Worm (Caenorhabditis elegans) whole organism, mixed stage, embryonic: ENCODE data around the gene srh-216.

ENCODE experiments used
- M03D4.4 ChIP-seq: sonication (generic microtip); optimal IDR thresholded peaks from 2 replicates; lab custom pipeline; 2017; ENCODE audit warnings: mild to moderate bottlenecking, missing genetic modification characterization, missing compliant biosample characterization
- bed-3 ChIP-seq: fragments of 200-800 bp; sonication (Bioruptor generic); optimal IDR thresholded peaks from 3 replicates; lab custom pipeline; 2018; ENCODE audit warnings: mild to moderate bottlenecking, missing genetic modification characterization, moderate library complexity, missing compliant biosample characterization
- blmp-1 ChIP-seq: fragments of 150-350 bp; optimal IDR thresholded peaks from 2 replicates; lab custom pipeline; 2014; ENCODE audit warnings: missing biosample characterization, missing genetic modification characterization
- ceh-39 ChIP-seq: fragments of 150-350 bp; optimal IDR thresholded peaks from 2 replicates; lab custom pipeline; 2014; ENCODE audit warnings: missing biosample characterization, missing genetic modification characterization
- ceh-43 ChIP-seq: fragments of 200-800 bp; sonication (Bioruptor generic); optimal IDR thresholded peaks from 2 replicates; lab custom pipeline; 2018; ENCODE audit warnings: mild to moderate bottlenecking, missing genetic modification characterization, moderate library complexity, missing compliant biosample characterization
- ceh-83 ChIP-seq: fragments of 200-800 bp; sonication (Bioruptor generic); optimal IDR thresholded peaks from 2 replicates; lab custom pipeline; 2018; ENCODE audit warnings: mild to moderate bottlenecking, missing genetic modification characterization, missing compliant biosample characterization
- ces-1 ChIP-seq: fragments of 150-350 bp; optimal IDR thresholded peaks from 2 replicates; lab custom pipeline; 2014; ENCODE audit warnings: missing biosample characterization, missing genetic modification reagents, missing genetic modification characterization
- cnd-1 ChIP-seq: fragments of 200-800 bp; sonication (Bioruptor generic); optimal IDR thresholded peaks from 2 replicates; lab custom pipeline; 2018; ENCODE audit warnings: mild to moderate bottlenecking, missing genetic modification characterization, missing compliant biosample characterization
- elt-1 ChIP-seq: sonication (generic microtip); optimal IDR thresholded peaks from 2 replicates; lab custom pipeline; 2017; ENCODE audit warnings: missing genetic modification characterization, mild to moderate bottlenecking, missing compliant biosample characterization, antibody characterized with exemption, moderate library complexity, borderline replicate concordance; ENCODE audit not compliant: insufficient read depth
- elt-3 ChIP-seq: fragments of 150-350 bp; optimal IDR thresholded peaks from 2 replicates; lab custom pipeline; 2014; ENCODE audit warnings: missing biosample characterization, missing genetic modification characterization
- ham-2 ChIP-seq: fragments of 200-800 bp; sonication (Bioruptor generic); optimal IDR thresholded peaks from 2 replicates; lab custom pipeline; 2018; ENCODE audit warnings: mild to moderate bottlenecking, missing genetic modification characterization, missing compliant biosample characterization
- hlh-1 ChIP-seq: fragments of 150-350 bp; optimal IDR thresholded peaks from 2 replicates; lab custom pipeline; 2014; ENCODE audit warnings: missing biosample characterization, missing genetic modification reagents, missing genetic modification characterization
- lin-13 ChIP-seq: fragments of 150-350 bp; optimal IDR thresholded peaks from 2 replicates; lab custom pipeline; 2014; ENCODE audit warnings: missing biosample characterization, missing genetic modification characterization
- lin-32 ChIP-seq: fragments of 200-800 bp; sonication (Bioruptor generic); optimal IDR thresholded peaks from 2 replicates; lab custom pipeline; 2018; ENCODE audit warnings: mild to moderate bottlenecking, missing genetic modification characterization, missing compliant biosample characterization
- mep-1 ChIP-seq: fragments of 150-350 bp; optimal IDR thresholded peaks from 2 replicates; lab custom pipeline; 2017; ENCODE audit warnings: missing biosample characterization, missing genetic modification reagents, missing genetic modification characterization, inconsistent platforms
- mls-2 ChIP-seq: sonication (generic microtip); optimal IDR thresholded peaks from 2 replicates; lab custom pipeline; 2016; ENCODE audit warnings: mild to moderate bottlenecking, missing genetic modification characterization, moderate library complexity, missing compliant biosample characterization
- nhr-12 ChIP-seq: fragments of 150-350 bp; optimal IDR thresholded peaks from 2 replicates; lab custom pipeline; 2014; ENCODE audit warnings: missing biosample characterization, missing genetic modification characterization
- nhr-2 ChIP-seq: fragments of 150-350 bp; optimal IDR thresholded peaks from 2 replicates; lab custom pipeline; 2014; ENCODE audit warnings: missing biosample characterization, missing genetic modification characterization
- nhr-237 ChIP-seq: fragments of 150-350 bp; optimal IDR thresholded peaks from 2 replicates; lab custom pipeline; 2014; ENCODE audit warnings: missing biosample characterization, missing genetic modification characterization
- nhr-28 ChIP-seq: fragments of 150-350 bp; optimal IDR thresholded peaks from 2 replicates; lab custom pipeline; 2014; ENCODE audit warnings: missing biosample characterization, missing genetic modification characterization
- nhr-76 ChIP-seq: sonication (generic microtip); optimal IDR thresholded peaks from 2 replicates; lab custom pipeline; 2017; ENCODE audit warnings: missing biosample characterization, missing genetic modification characterization
- snpc-4 ChIP-seq: fragments of 150-350 bp; optimal IDR thresholded peaks from 2 replicates; lab custom pipeline; 2014; ENCODE audit warnings: missing biosample characterization, missing genetic modification characterization
- sptf-1 ChIP-seq: sonication (generic microtip); optimal IDR thresholded peaks from 2 replicates; lab custom pipeline; 2017; ENCODE audit warnings: mild to moderate bottlenecking, missing genetic modification characterization, moderate library complexity, missing compliant biosample characterization
- tbx-8 ChIP-seq: fragments of 200-800 bp; sonication (Bioruptor generic); optimal IDR thresholded peaks from 2 replicates; lab custom pipeline; 2018; ENCODE audit warnings: mild to moderate bottlenecking, missing genetic modification characterization, moderate library complexity, missing compliant biosample characterization
- unc-120 ChIP-seq: sonication (generic microtip); optimal IDR thresholded peaks from 2 replicates; lab custom pipeline; 2017; ENCODE audit warnings: missing genetic modification characterization, missing compliant biosample characterization; ENCODE audit not compliant: poor library complexity, severe bottlenecking
- unc-62 ChIP-seq: fragments of 150-350 bp; optimal IDR thresholded peaks from 2 replicates; lab custom pipeline; 2014; ENCODE audit warnings: missing biosample characterization, missing genetic modification reagents, missing genetic modification characterization
- zip-8 ChIP-seq: fragments of 150-350 bp; optimal IDR thresholded peaks from 2 replicates; lab custom pipeline; 2014; ENCODE audit warnings: missing biosample characterization, missing genetic modification characterization
- ztf-11 ChIP-seq: fragments of 150-350 bp; optimal IDR thresholded peaks from 2 replicates; lab custom pipeline; 2014; ENCODE audit warnings: missing biosample characterization, missing genetic modification characterization

The srh-216 gene

ce11 chrV:16780554-16780953, 46.8 kb downstream of the srh-216 start:
- TF ChIP-seq hlh-1 (tag; lab: Kevin White, UChicago): no peak
- no peak for TF ChIP-seq snpc-4 (tag; lab: Kevin White, UChicago)
- no peak for TF ChIP-seq blmp-1 (tag; lab: Kevin White, UChicago)
- TF ChIP-seq sptf-1 (tag; lab: Kevin White, UChicago): no peak
- no peak for TF ChIP-seq ceh-43 (GFP tag; lab: Kevin White, UChicago)
- no peak for TF ChIP-seq lin-13
- no peak for TF ChIP-seq elt-3
- TF ChIP-seq cnd-1 (tag; lab: Kevin White, UChicago): no peak
- no peak for TF ChIP-seq lin-32
- no peak for TF ChIP-seq unc-62

- TF ChIP-seq nhr-237 (tag; lab: Kevin White, UChicago) (no peak), elt-1 (no peak), ham-2 (no peak), cnd-1 (tag; lab: Kevin White, UChicago) (no peak), nhr-28 (tag; lab: Kevin White, UChicago) (no peak), ceh-83 (no peak), blmp-1 (tag; lab: Kevin White, UChicago) (no peak), hlh-1 (tag; lab: Kevin White, UChicago) (no peak), nhr-76 (no peak), zip-8 (no peak), mls-2 (tag; lab: Kevin White, UChicago) (no peak), ztf-11 (tag; lab: Kevin White, UChicago) (no peak), mep-1 (tag; lab: Kevin White, UChicago) (no peak), elt-3 (no peak), ceh-39 (tag; lab: Kevin White, UChicago) (no peak), nhr-2 (no peak), sptf-1 (tag; lab: Kevin White, UChicago) (no peak)
These were observed 47.4 kb downstream of the srh-216 start for ce11 chrV:16779971-16780370.

DNA sequence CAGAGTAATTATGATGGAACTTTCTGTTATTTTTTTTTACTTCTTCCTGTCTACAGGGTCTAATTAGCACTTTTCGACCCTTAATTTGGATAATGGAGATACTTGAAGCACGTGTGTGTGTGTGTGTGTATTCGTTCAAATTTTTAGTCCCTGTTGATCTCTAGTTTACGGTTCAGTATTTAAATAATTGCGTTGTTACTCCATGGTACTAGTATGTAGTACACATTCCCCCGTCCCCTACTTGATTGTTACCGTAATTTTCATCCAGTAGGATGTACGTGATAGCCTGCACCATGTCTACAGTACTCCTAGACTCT, 48.1 kb downstream of the srh-216 start:
- TF ChIP-seq ceh-83 (no peak), elt-3 (no peak), bed-3 (no peak), tbx-8 (GFP tag; lab: Kevin White, UChicago) (no peak), cnd-1 (tag; lab: Kevin White, UChicago) (no peak), ham-2 (no peak), ces-1 (no peak), unc-120 (tag; lab: Kevin White, UChicago) (no peak), lin-13 (no peak), nhr-12 (no peak), nhr-28 (tag; lab: Kevin White, UChicago) (no peak), M03D4.4 (no peak), nhr-76 (no peak)

- TF ChIP-seq elt-1 (peak; percentile 24), elt-3 (peak; percentile 70), hlh-1 (tag; lab: Kevin White, UChicago) (no peak)
These were observed 48.7 kb downstream of the srh-216 start for ce11 chrV:16778540-16779280.
